Worm (Caenorhabditis elegans) whole organism, late embryonic: ENCODE data around the gene bath-24.

ENCODE experiments used
- ama-1 ChIP-seq: fragments of 150-350 bp; optimal IDR thresholded peaks from 2 replicates; lab custom pipeline; 2014
- ceh-34 ChIP-seq: sonication (generic microtip); optimal IDR thresholded peaks from 2 replicates; lab custom pipeline; 2016; ENCODE audit warnings: mild to moderate bottlenecking, missing genetic modification characterization, missing compliant biosample characterization
- che-1 ChIP-seq: sonication (generic microtip); optimal IDR thresholded peaks from 2 replicates; lab custom pipeline; 2016; ENCODE audit warnings: mild to moderate bottlenecking, missing genetic modification characterization, missing compliant biosample characterization
- fkh-10 ChIP-seq: fragments of 150-350 bp; optimal IDR thresholded peaks from 2 replicates; lab custom pipeline; 2014; ENCODE audit warnings: missing biosample characterization, missing genetic modification reagents, missing genetic modification characterization
- pag-3 ChIP-seq: sonication (generic microtip); optimal IDR thresholded peaks from 2 replicates; lab custom pipeline; 2016; ENCODE audit warnings: missing compliant biosample characterization, missing genetic modification characterization, borderline replicate concordance
- pqm-1 ChIP-seq: sonication (generic microtip); optimal IDR thresholded peaks from 2 replicates; lab custom pipeline; 2016; ENCODE audit warnings: missing genetic modification characterization, missing compliant biosample characterization
- unc-86 ChIP-seq: sonication (generic microtip); optimal IDR thresholded peaks from 2 replicates; lab custom pipeline; 2016; ENCODE audit warnings: missing genetic modification characterization, missing compliant biosample characterization

DNA sequence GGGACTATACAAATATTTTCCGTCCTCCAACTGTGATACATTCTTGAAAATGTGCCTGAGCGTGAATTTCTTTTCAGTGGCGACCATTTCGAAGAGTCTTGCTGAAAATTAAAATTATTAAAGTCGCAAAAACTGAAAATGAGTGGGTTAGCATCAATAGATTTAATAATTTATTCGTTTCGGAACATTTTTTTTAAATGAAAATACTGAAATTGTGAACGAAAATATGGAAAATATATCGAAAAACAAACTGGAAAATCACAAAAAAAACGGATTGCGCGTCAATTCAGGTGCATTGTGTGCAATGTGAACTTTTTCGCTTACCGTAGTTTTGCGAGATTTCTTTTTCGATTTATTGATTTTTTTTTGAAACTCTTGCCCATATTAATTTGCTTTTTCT is 13.6 kb downstream of the bath-24 start, which contains the start of gene bath-5:
- TF ChIP-seq ama-1 (lab: Kevin White, UChicago): no peak
- TF ChIP-seq unc-86 (tag; lab: Kevin White, UChicago): no peak
- no peak for TF ChIP-seq fkh-10 (GFP tag; lab: Kevin White, UChicago)
- TF ChIP-seq che-1: no peak
- no peak for TF ChIP-seq pqm-1 (tag; lab: Kevin White, UChicago)
- no peak for TF ChIP-seq pag-3 (tag; lab: Kevin White, UChicago)
- no peak for TF ChIP-seq ceh-34 (tag; lab: Kevin White, UChicago)
